Fruit fly (Drosophila melanogaster): ENCODE measurements around the gene CG14731.

CG14731 gene

dm6 chr3R:11968030-11968753, 37.1 kb downstream of the CG14731 start (continued):
- no peak for TF ChIP-seq CG11902 (GFP tag; optimal IDR thresholded peaks at IDR 0.05)

- TF ChIP-seq acj6 (GFP tag; optimal IDR thresholded peaks at IDR 0.05), result peak; percentile 44
- TF ChIP-seq CG7368 (GFP tag; optimal IDR thresholded peaks at IDR 0.05), result no peak
- no peak for TF ChIP-seq fkh (GFP tag; optimal IDR thresholded peaks at IDR 0.05)
- no peak for TF ChIP-seq Blimp-1 (GFP tag; optimal IDR thresholded peaks at IDR 0.05)
- peak; percentile 73 for TF ChIP-seq CG32006 (GFP tag; optimal IDR thresholded peaks at IDR 0.05)
- TF ChIP-seq CG11762 (GFP tag; optimal IDR thresholded peaks at IDR 0.05; ENCODE audit: insufficient read depth), result no peak
- TF ChIP-seq eg (GFP tag; IDR thresholded peaks at IDR 0.05), result peak; percentile 56; the same call in 1 of the 3 replicates
- no peak for TF ChIP-seq salr (GFP tag; optimal IDR thresholded peaks at IDR 0.05)
- no peak for TF ChIP-seq CG3032 (tag; optimal IDR thresholded peaks at IDR 0.05)
- no peak for TF ChIP-seq Ets21C (GFP tag; optimal IDR thresholded peaks at IDR 0.05)
- no peak for TF ChIP-seq CG34406 (GFP tag; optimal IDR thresholded peaks at IDR 0.05)
- TF ChIP-seq pdm3 (GFP tag; optimal IDR thresholded peaks at IDR 0.05), result no peak
- TF ChIP-seq cyc (GFP tag; optimal IDR thresholded peaks at IDR 0.05), result no peak
- TF ChIP-seq Hr39 (GFP tag; optimal IDR thresholded peaks at IDR 0.05), result no peak
- no peak for TF ChIP-seq CG9139 (GFP tag; optimal IDR thresholded peaks at IDR 0.05)
- TF ChIP-seq Sox102F (GFP tag; optimal IDR thresholded peaks at IDR 0.05), result no peak
- TF ChIP-seq vri (GFP tag; optimal IDR thresholded peaks at IDR 0.05), result no peak
- TF ChIP-seq ss (GFP tag; optimal IDR thresholded peaks at IDR 0.05), result no peak
- TF ChIP-seq OdsH (GFP tag; optimal IDR thresholded peaks at IDR 0.05), result peak; percentile 49
- peak; percentile 70 for TF ChIP-seq CG8119 (GFP tag; IDR thresholded peaks at IDR 0.05)
- TF ChIP-seq CG15336 (GFP tag; IDR thresholded peaks at IDR 0.05), result peak; percentile 77
- TF ChIP-seq esn (GFP tag; optimal IDR thresholded peaks at IDR 0.05), result no peak
- TF ChIP-seq lz (GFP tag; optimal IDR thresholded peaks at IDR 0.05), result no peak
- TF ChIP-seq CG11294 (GFP tag; IDR thresholded peaks at IDR 0.05), result no peak
- peak; percentile 9 for TF ChIP-seq CG10669 (GFP tag; optimal IDR thresholded peaks at IDR 0.05)
- peak; percentile 36 for TF ChIP-seq net (GFP tag; optimal IDR thresholded peaks at IDR 0.05)
- no peak for TF ChIP-seq topi (GFP tag; optimal IDR thresholded peaks at IDR 0.05)
- TF ChIP-seq Sox15 (GFP tag; optimal IDR thresholded peaks at IDR 0.05), result no peak
- peak; percentile 57; the same call in 2 of the 3 replicates for TF ChIP-seq CG6163 (GFP tag; IDR thresholded peaks at IDR 0.05)
- no peak for TF ChIP-seq CG11902 (GFP tag; optimal IDR thresholded peaks at IDR 0.05)
- TF ChIP-seq achi (GFP tag; optimal IDR thresholded peaks at IDR 0.05), result peak; percentile 36
- TF ChIP-seq CG8319 (GFP tag; optimal IDR thresholded peaks at IDR 0.05), result no peak
- TF ChIP-seq CG6854 (GFP tag; optimal IDR thresholded peaks at IDR 0.05), result no peak
- peak; percentile 15 for TF ChIP-seq Met (GFP tag; optimal IDR thresholded peaks at IDR 0.05)
- TF ChIP-seq Hr38 (GFP tag; optimal IDR thresholded peaks at IDR 0.05), result no peak
- no peak for TF ChIP-seq Smox (GFP tag; optimal IDR thresholded peaks at IDR 0.05)
- TF ChIP-seq Gug (GFP tag; IDR thresholded peaks at IDR 0.05), result peak; percentile 45; the same call in 1 of the 2 replicates
- TF ChIP-seq spab (GFP tag; optimal IDR thresholded peaks at IDR 0.05), result no peak
- TF ChIP-seq CG6276 (GFP tag; optimal IDR thresholded peaks at IDR 0.05), result peak; percentile 70
- peak; percentile 47 for TF ChIP-seq svp (GFP tag)
- no peak for TF ChIP-seq dsx (GFP tag; optimal IDR thresholded peaks at IDR 0.05; ENCODE audit: poor library complexity, severe bottlenecking)
- TF ChIP-seq Lpt (GFP tag; optimal IDR thresholded peaks at IDR 0.05), result peak; percentile 37
- no peak for TF ChIP-seq CG6808 (GFP tag; optimal IDR thresholded peaks at IDR 0.05)
- peak; percentile 12 for TF ChIP-seq CG10631 (GFP tag; optimal IDR thresholded peaks at IDR 0.05)
- no peak for TF ChIP-seq CG31627 (GFP tag; optimal IDR thresholded peaks at IDR 0.05)
- peak; percentile 7 for TF ChIP-seq Ets96B (tag; optimal IDR thresholded peaks at IDR 0.05)
- TF ChIP-seq CG8632 (GFP tag; optimal IDR thresholded peaks at IDR 0.05), result no peak
- no peak for TF ChIP-seq Eip93F (GFP tag; optimal IDR thresholded peaks at IDR 0.05)
- no peak for TF ChIP-seq CG1621 (tag; optimal IDR thresholded peaks at IDR 0.05)
These were observed 38.2 kb downstream of the CG14731 start for dm6 chr3R:11969217-11969616.
